Fruit fly (Drosophila melanogaster) whole organism, adult: ENCODE results near the gene Sgs7.

Source experiments
- CG11617 ChIP-seq: fragments of 200-800 bp; sonication (Bioruptor generic); optimal IDR thresholded peaks from 2 replicates; lab custom pipeline; 2017; ENCODE audit warnings: mild to moderate bottlenecking, missing biosample characterization, missing genetic modification reagents, missing genetic modification characterization
- CG12768 ChIP-seq: fragments of 200-800 bp; sonication (Bioruptor generic); optimal IDR thresholded peaks from 2 replicates; lab custom pipeline; 2017; ENCODE audit warnings: missing biosample characterization, missing genetic modification characterization, mild to moderate bottlenecking, moderate library complexity, missing genetic modification reagents
- CG14711 ChIP-seq: fragments of 200-800 bp; sonication (Bioruptor generic); optimal IDR thresholded peaks from 2 replicates; lab custom pipeline; 2018; ENCODE audit warnings: missing biosample characterization, mild to moderate bottlenecking, missing genetic modification characterization, moderate library complexity
- CG1620 ChIP-seq: fragments of 200-800 bp; sonication (Bioruptor generic); optimal IDR thresholded peaks from 2 replicates; lab custom pipeline; 2016; ENCODE audit warnings: missing biosample characterization, missing genetic modification characterization
- CG33017 ChIP-seq: fragments of 200-800 bp; sonication (Bioruptor generic); optimal IDR thresholded peaks from 2 replicates; lab custom pipeline; 2018; ENCODE audit warnings: missing biosample characterization, mild to moderate bottlenecking, missing genetic modification characterization, moderate library complexity
- CG5204 ChIP-seq: fragments of 200-800 bp; sonication (Bioruptor generic); optimal IDR thresholded peaks from 2 replicates; lab custom pipeline; 2016; ENCODE audit warnings: missing biosample characterization, missing genetic modification characterization
- CG7045 ChIP-seq: fragments of 200-800 bp; sonication (Bioruptor generic); optimal IDR thresholded peaks from 2 replicates; lab custom pipeline; 2017; ENCODE audit warnings: missing biosample characterization, mild to moderate bottlenecking, missing genetic modification characterization
- CG7101 ChIP-seq: fragments of 200-800 bp; sonication (Bioruptor generic); optimal IDR thresholded peaks from 2 replicates; lab custom pipeline; 2018; ENCODE audit warnings: missing biosample characterization, mild to moderate bottlenecking, missing genetic modification characterization, moderate library complexity
- Clk ChIP-seq: fragments of 200-800 bp; sonication (Bioruptor generic); optimal IDR thresholded peaks from 2 replicates; lab custom pipeline; 2017; ENCODE audit warnings: missing biosample characterization, missing genetic modification characterization
- Crg-1 ChIP-seq: fragments of 200-800 bp; sonication (Bioruptor generic); optimal IDR thresholded peaks from 2 replicates; lab custom pipeline; 2016; ENCODE audit warnings: missing biosample characterization, missing genetic modification characterization
- Hr96 ChIP-seq: fragments of 200-800 bp; sonication (Bioruptor generic); optimal IDR thresholded peaks from 2 replicates; lab custom pipeline; 2016; ENCODE audit warnings: missing biosample characterization, missing genetic modification characterization
- Mnt ChIP-seq: fragments of 200-800 bp; sonication (Bioruptor generic); optimal IDR thresholded peaks from 2 replicates; lab custom pipeline; 2016; ENCODE audit warnings: missing biosample characterization, mild to moderate bottlenecking, missing genetic modification characterization
- bab1 ChIP-seq: fragments of 200-800 bp; sonication (Bioruptor generic); optimal IDR thresholded peaks from 3 replicates; lab custom pipeline; 2019; ENCODE audit warnings: missing biosample characterization, mild to moderate bottlenecking, missing genetic modification characterization, moderate library complexity
- cic ChIP-seq: fragments of 200-800 bp; sonication (Bioruptor generic); optimal IDR thresholded peaks from 2 replicates; lab custom pipeline; 2017; ENCODE audit warnings: missing biosample characterization, mild to moderate bottlenecking, missing genetic modification characterization, moderate library complexity
- cnc ChIP-seq, 2 experiments: fragments of >200 bp; optimal IDR thresholded peaks; 2 replicates each; lab custom pipeline; 2017
- kay ChIP-seq: fragments of 200-800 bp; sonication (Bioruptor generic); peaks from one replicate; lab custom pipeline; 2016; ENCODE audit warnings: missing biosample characterization, missing genetic modification characterization, borderline replicate concordance
- ovo ChIP-seq: fragments of 200-800 bp; sonication (Bioruptor generic); optimal IDR thresholded peaks from 2 replicates; lab custom pipeline; 2016; ENCODE audit warnings: missing biosample characterization, missing genetic modification characterization
- pad ChIP-seq: fragments of 200-800 bp; sonication (Bioruptor generic); optimal IDR thresholded peaks from 3 replicates; lab custom pipeline; 2017; ENCODE audit warnings: missing biosample characterization, missing genetic modification characterization, mild to moderate bottlenecking, moderate library complexity, missing genetic modification reagents
- tj ChIP-seq: fragments of 200-800 bp; sonication (Bioruptor generic); optimal IDR thresholded peaks from 3 replicates; lab custom pipeline; 2017; ENCODE audit warnings: missing biosample characterization, mild to moderate bottlenecking, missing genetic modification characterization, moderate library complexity
- toe ChIP-seq: fragments of 200-800 bp; sonication (Bioruptor generic); optimal IDR thresholded peaks from 2 replicates; lab custom pipeline; 2016; ENCODE audit warnings: missing biosample characterization, missing genetic modification characterization

Sgs7 gene

dm6 chr3L:11531994-11532732, 22.5 kb downstream of the Sgs7 start:
- TF ChIP-seq CG7101 (tag; lab: Kevin White, UChicago) (no peak), tj (GFP tag; lab: Kevin White, UChicago) (peak; percentile 47)

- TF ChIP-seq Mnt = no peak
- TF ChIP-seq bab1 (GFP tag; lab: Kevin White, UChicago) = no peak
- no peak for TF ChIP-seq CG7045 (GFP tag; lab: Kevin White, UChicago)
- no peak for TF ChIP-seq CG1620 (GFP tag; lab: Kevin White, UChicago)
- TF ChIP-seq kay (GFP tag; lab: Kevin White, UChicago) = no peak
- no peak for TF ChIP-seq Clk (GFP tag; lab: Kevin White, UChicago)
- no peak for TF ChIP-seq tj (GFP tag; lab: Kevin White, UChicago)
- no peak for TF ChIP-seq CG33017 (tag; lab: Kevin White, UChicago)
- no peak for TF ChIP-seq toe (GFP tag; lab: Kevin White, UChicago)
- TF ChIP-seq pad (GFP tag; lab: Kevin White, UChicago) = no peak
- no peak for TF ChIP-seq cic
- TF ChIP-seq ovo (GFP tag; lab: Kevin White, UChicago) = no peak
- TF ChIP-seq CG12768 (GFP tag; lab: Kevin White, UChicago) = no peak
- TF ChIP-seq CG5204 = no peak
Observed at dm6 chr3L:11533704-11534319, 24.2 kb downstream of the Sgs7 start.

dm6 chr3L:11534391-11535246, 25.0 kb downstream of the Sgs7 start:
- TF ChIP-seq tj (GFP tag; lab: Kevin White, UChicago) = peak; percentile 70
- TF ChIP-seq CG7045 (GFP tag; lab: Kevin White, UChicago) = no peak
- TF ChIP-seq Crg-1 (GFP tag; lab: Kevin White, UChicago) = no peak
- TF ChIP-seq CG1620 (GFP tag; lab: Kevin White, UChicago) = peak; percentile 55
- TF ChIP-seq CG12768 (GFP tag; lab: Kevin White, UChicago) = peak; percentile 49
- TF ChIP-seq Mnt = peak; percentile 20
- TF ChIP-seq CG33017 (tag; lab: Kevin White, UChicago) = peak; percentile 23
- no peak for TF ChIP-seq cnc (optimal IDR thresholded peaks at IDR 0.05; lab: Kevin White, UChicago)
- TF ChIP-seq cic = peak; percentile 44
- no peak for TF ChIP-seq bab1 (GFP tag; lab: Kevin White, UChicago)
- peak; percentile 61 for TF ChIP-seq Clk (GFP tag; lab: Kevin White, UChicago)
- peak; percentile 18 for TF ChIP-seq toe (GFP tag; lab: Kevin White, UChicago)
- no peak for TF ChIP-seq CG5204
- TF ChIP-seq kay (GFP tag; lab: Kevin White, UChicago) = peak; percentile 97
- TF ChIP-seq CG14711 = no peak
- peak; percentile 71 for TF ChIP-seq ovo (GFP tag; lab: Kevin White, UChicago)

- no peak for TF ChIP-seq CG11617 (GFP tag; lab: Kevin White, UChicago)
- no peak for TF ChIP-seq CG7045 (GFP tag; lab: Kevin White, UChicago)
- no peak for TF ChIP-seq Clk (GFP tag; lab: Kevin White, UChicago)
- no peak for TF ChIP-seq CG12768 (GFP tag; lab: Kevin White, UChicago)
- no peak for TF ChIP-seq CG14711
- no peak for TF ChIP-seq Hr96 (GFP tag; lab: Kevin White, UChicago)
- TF ChIP-seq toe (GFP tag; lab: Kevin White, UChicago) = no peak
- TF ChIP-seq pad (GFP tag; lab: Kevin White, UChicago) = no peak
- TF ChIP-seq kay (GFP tag; lab: Kevin White, UChicago) = no peak
- TF ChIP-seq CG5204 = no peak
- TF ChIP-seq bab1 (GFP tag; lab: Kevin White, UChicago) = no peak
- TF ChIP-seq CG7101 (tag; lab: Kevin White, UChicago) = no peak
- TF ChIP-seq CG33017 (tag; lab: Kevin White, UChicago) = no peak
- no peak for TF ChIP-seq tj (GFP tag; lab: Kevin White, UChicago)
- no peak for TF ChIP-seq cnc (optimal IDR thresholded peaks at IDR 0.05; lab: Kevin White, UChicago)
- TF ChIP-seq cic = no peak
- TF ChIP-seq ovo (GFP tag; lab: Kevin White, UChicago) = no peak
- TF ChIP-seq Mnt = no peak
- TF ChIP-seq Crg-1 (GFP tag; lab: Kevin White, UChicago) = no peak
- TF ChIP-seq CG1620 (GFP tag; lab: Kevin White, UChicago) = no peak
Observed at dm6 chr3L:11536132-11536531, 26.5 kb downstream of the Sgs7 start.

dm6 chr3L:11536767-11537419, 27.2 kb downstream of the Sgs7 start:
- TF ChIP-seq pad (GFP tag; lab: Kevin White, UChicago) = no peak
- no peak for TF ChIP-seq Hr96 (GFP tag; lab: Kevin White, UChicago)
- TF ChIP-seq CG7101 (tag; lab: Kevin White, UChicago) = no peak
- TF ChIP-seq tj (GFP tag; lab: Kevin White, UChicago) = peak; percentile 81
- TF ChIP-seq bab1 (GFP tag; lab: Kevin White, UChicago) = no peak
- no peak for TF ChIP-seq Crg-1 (GFP tag; lab: Kevin White, UChicago)
- peak; percentile 89 for TF ChIP-seq kay (GFP tag; lab: Kevin White, UChicago)
- TF ChIP-seq ovo (GFP tag; lab: Kevin White, UChicago) = no peak
- TF ChIP-seq Clk (GFP tag; lab: Kevin White, UChicago) = no peak
- no peak for TF ChIP-seq CG14711
- TF ChIP-seq CG33017 (tag; lab: Kevin White, UChicago) = no peak
